Worm (Caenorhabditis elegans) whole organism, L2 larva: ENCODE data around the gene lgc-16.

Experiments
- C34F6.9 ChIP-seq: fragments of 150-350 bp; optimal IDR thresholded peaks from 2 replicates; lab custom pipeline; 2014; ENCODE audit warnings: missing biosample characterization, missing genetic modification characterization
- F13H6.1 ChIP-seq: sonication (generic microtip); optimal IDR thresholded peaks from 2 replicates; lab custom pipeline; 2016; ENCODE audit warnings: missing genetic modification characterization, missing compliant biosample characterization
- R02D3.7 ChIP-seq: fragments of 150-350 bp; optimal IDR thresholded peaks from 2 replicates; lab custom pipeline; 2014; ENCODE audit warnings: missing biosample characterization, missing genetic modification characterization
- Y55F3AM.14 ChIP-seq: fragments of 200-800 bp; sonication (Bioruptor generic); optimal IDR thresholded peaks from 2 replicates; lab custom pipeline; 2018; ENCODE audit warnings: mild to moderate bottlenecking, missing genetic modification characterization, missing compliant biosample characterization
- alr-1 ChIP-seq: fragments of 150-350 bp; optimal IDR thresholded peaks from 2 replicates; lab custom pipeline; 2014; ENCODE audit warnings: missing biosample characterization, missing genetic modification characterization
- blmp-1 ChIP-seq: sonication (generic microtip); optimal IDR thresholded peaks from 2 replicates; lab custom pipeline; 2017; ENCODE audit warnings: missing genetic modification characterization, mild to moderate bottlenecking, missing compliant biosample characterization, antibody characterized with exemption, moderate library complexity; ENCODE audit not compliant: insufficient read depth
- ceh-16 ChIP-seq: fragments of 150-350 bp; optimal IDR thresholded peaks from 2 replicates; lab custom pipeline; 2014; ENCODE audit warnings: missing biosample characterization, missing genetic modification characterization
- dmd-4 ChIP-seq: sonication (generic microtip); optimal IDR thresholded peaks from 2 replicates; lab custom pipeline; 2017; ENCODE audit warnings: missing biosample characterization, missing genetic modification characterization
- elt-1 ChIP-seq: fragments of 150-350 bp; optimal IDR thresholded peaks from 2 replicates; lab custom pipeline; 2014; ENCODE audit warnings: missing biosample characterization, missing genetic modification characterization
- elt-3 ChIP-seq: sonication (generic microtip); optimal IDR thresholded peaks from 2 replicates; lab custom pipeline; 2017; ENCODE audit warnings: missing biosample characterization, missing genetic modification characterization
- fos-1 ChIP-seq: fragments of 150-350 bp; optimal IDR thresholded peaks from 2 replicates; lab custom pipeline; 2014; ENCODE audit warnings: missing biosample characterization, missing genetic modification characterization
- gmeb-1 ChIP-seq: fragments of 150-350 bp; optimal IDR thresholded peaks from 2 replicates; lab custom pipeline; 2014; ENCODE audit warnings: missing biosample characterization, missing genetic modification characterization
- lsy-2 ChIP-seq, 2 experiments: fragments of 150-350 bp in 1 of 2; sonication (generic microtip) in 1 of 2; optimal IDR thresholded peaks; 2 replicates each; lab custom pipeline; 2014 to 2017; ENCODE audit warnings: missing biosample characterization in 2 of 2, missing genetic modification characterization in 2 of 2
- mdl-1 ChIP-seq, 2 experiments: fragments of 150-350 bp in 1 of 2; sonication (generic microtip) in 1 of 2; optimal IDR thresholded peaks; 2 replicates each; lab custom pipeline; 2017; ENCODE audit warnings: missing biosample characterization in 2 of 2, missing genetic modification characterization in 2 of 2
- nhr-11 ChIP-seq: fragments of 150-350 bp; optimal IDR thresholded peaks from 2 replicates; lab custom pipeline; 2014; ENCODE audit warnings: missing biosample characterization, missing genetic modification characterization
- nhr-23 ChIP-seq: fragments of 150-350 bp; optimal IDR thresholded peaks from 2 replicates; lab custom pipeline; 2014; ENCODE audit warnings: missing biosample characterization, missing genetic modification reagents, missing genetic modification characterization
- nhr-237 ChIP-seq: fragments of 150-350 bp; optimal IDR thresholded peaks from 2 replicates; lab custom pipeline; 2014; ENCODE audit warnings: missing biosample characterization, missing genetic modification characterization
- nhr-25 ChIP-seq: fragments of 150-350 bp; sonication (generic microtip); optimal IDR thresholded peaks from 3 replicates; lab custom pipeline; 2014; ENCODE audit warnings: missing biosample characterization, missing genetic modification characterization
- peb-1 ChIP-seq: fragments of 150-350 bp; optimal IDR thresholded peaks from 2 replicates; lab custom pipeline; 2014; ENCODE audit warnings: missing biosample characterization, missing genetic modification characterization
- skn-1 ChIP-seq: sonication (generic microtip); optimal IDR thresholded peaks from 2 replicates; lab custom pipeline; 2017; ENCODE audit warnings: missing biosample characterization, missing genetic modification characterization
- sma-3 ChIP-seq: sonication (generic microtip); optimal IDR thresholded peaks from 2 replicates; lab custom pipeline; 2016; ENCODE audit warnings: missing genetic modification reagents, missing genetic modification characterization, missing compliant biosample characterization
- sma-9 ChIP-seq, 2 experiments: fragments of 150-350 bp in 1 of 2; sonication (generic microtip) in 1 of 2; optimal IDR thresholded peaks; 2 replicates each; lab custom pipeline; 2014 to 2016; ENCODE audit warnings: missing genetic modification characterization in 2 of 2, mild to moderate bottlenecking in 1 of 2, missing biosample characterization in 1 of 2, missing compliant biosample characterization in 1 of 2, missing genetic modification reagents in 1 of 2, moderate library complexity in 1 of 2
- snpc-4 ChIP-seq: fragments of 150-350 bp; optimal IDR thresholded peaks from 2 replicates; lab custom pipeline; 2014; ENCODE audit warnings: missing biosample characterization, missing genetic modification characterization
- unc-55 ChIP-seq: fragments of 150-350 bp; sonication (generic microtip); optimal IDR thresholded peaks from 3 replicates; lab custom pipeline; 2014; ENCODE audit warnings: missing biosample characterization, missing genetic modification reagents, missing genetic modification characterization
- zag-1 ChIP-seq: fragments of 150-350 bp; optimal IDR thresholded peaks from 2 replicates; lab custom pipeline; 2014; ENCODE audit warnings: missing biosample characterization, missing genetic modification characterization

Gene lgc-16

DNA sequence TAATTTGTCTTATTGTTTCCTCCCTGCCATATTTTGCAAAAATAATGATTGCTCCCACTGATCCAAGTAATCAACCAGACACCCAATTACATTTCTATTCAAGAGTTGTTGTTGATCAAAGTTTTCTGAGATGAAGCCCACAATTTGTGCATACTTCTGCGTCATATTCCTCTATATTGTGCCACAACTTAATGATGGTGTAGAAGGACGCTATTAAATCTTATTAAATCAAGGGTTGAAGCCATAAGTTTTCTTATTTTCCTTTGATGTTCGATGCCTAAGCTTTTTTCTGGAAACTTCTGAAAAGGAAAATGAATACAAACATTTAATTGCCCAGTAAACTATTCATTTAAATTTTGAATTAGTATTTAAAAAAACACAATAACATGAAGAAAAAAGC is 50.3 kb downstream of the lgc-16 start:
- TF ChIP-seq C34F6.9 (tag; lab: Kevin White, UChicago) (no peak), sma-9 (GFP tag; optimal IDR thresholded peaks at IDR 0.05; lab: Kevin White, UChicago) (no peak), sma-9 (tag; optimal IDR thresholded peaks at IDR 0.05; lab: Kevin White, UChicago) (no peak), nhr-237 (tag; lab: Kevin White, UChicago) (no peak), nhr-23 (tag; lab: Kevin White, UChicago) (no peak), elt-1 (no peak), unc-55 (GFP tag; lab: Kevin White, UChicago) (no peak), blmp-1 (no peak), ceh-16 (tag; lab: Kevin White, UChicago) (no peak), lsy-2 (tag; optimal IDR thresholded peaks at IDR 0.05; lab: Kevin White, UChicago) (no peak), elt-3 (tag; lab: Kevin White, UChicago) (no peak), alr-1 (tag; lab: Kevin White, UChicago) (no peak), gmeb-1 (tag; lab: Kevin White, UChicago) (no peak), nhr-25 (tag; lab: Kevin White, UChicago) (no peak)

DNA sequence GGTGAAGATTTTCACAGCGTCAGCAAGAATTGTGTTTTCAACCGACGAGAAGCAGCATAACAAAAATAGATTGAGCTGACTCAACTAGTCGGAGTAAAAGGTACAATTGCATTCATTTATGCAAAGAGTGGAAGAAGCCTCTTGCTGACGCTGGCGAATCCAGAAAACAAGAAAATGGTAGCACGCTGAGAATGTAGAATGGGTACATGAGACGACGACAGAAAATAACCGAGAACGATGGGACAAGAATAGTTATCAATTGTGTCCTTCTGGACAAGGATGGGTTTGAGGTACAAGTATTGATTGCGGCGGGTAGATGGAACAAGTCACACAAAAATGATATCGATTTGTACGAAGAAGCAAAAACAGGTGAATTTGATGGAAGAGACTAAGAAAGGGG is 51.0 kb downstream of the lgc-16 start:
- no peak for TF ChIP-seq C34F6.9 (tag; lab: Kevin White, UChicago)
- no peak for TF ChIP-seq nhr-25 (tag; lab: Kevin White, UChicago)
- TF ChIP-seq F13H6.1 = no peak
- no peak for TF ChIP-seq fos-1 (tag; lab: Kevin White, UChicago)
- TF ChIP-seq nhr-11 (tag; lab: Kevin White, UChicago) = no peak
- TF ChIP-seq alr-1 (tag; lab: Kevin White, UChicago) = no peak
- no peak for TF ChIP-seq skn-1
- no peak for TF ChIP-seq nhr-23 (tag; lab: Kevin White, UChicago)
- TF ChIP-seq snpc-4 (tag; lab: Kevin White, UChicago) = no peak
- no peak for TF ChIP-seq zag-1 (tag; lab: Kevin White, UChicago)
- no peak for TF ChIP-seq Y55F3AM.14 (GFP tag; lab: Kevin White, UChicago)
- no peak for TF ChIP-seq dmd-4 (tag; lab: Kevin White, UChicago)
- no peak for TF ChIP-seq sma-3 (GFP tag; lab: Kevin White, UChicago)
- TF ChIP-seq R02D3.7 (tag; lab: Kevin White, UChicago) = no peak
- TF ChIP-seq mdl-1 (tag; optimal IDR thresholded peaks at IDR 0.05; lab: Kevin White, UChicago) = no peak
- no peak for TF ChIP-seq peb-1 (tag; lab: Kevin White, UChicago)
- no peak for TF ChIP-seq gmeb-1 (tag; lab: Kevin White, UChicago)
